Worm (Caenorhabditis elegans): ENCODE measurements around the gene asp-6.

asp-6 gene

DNA sequence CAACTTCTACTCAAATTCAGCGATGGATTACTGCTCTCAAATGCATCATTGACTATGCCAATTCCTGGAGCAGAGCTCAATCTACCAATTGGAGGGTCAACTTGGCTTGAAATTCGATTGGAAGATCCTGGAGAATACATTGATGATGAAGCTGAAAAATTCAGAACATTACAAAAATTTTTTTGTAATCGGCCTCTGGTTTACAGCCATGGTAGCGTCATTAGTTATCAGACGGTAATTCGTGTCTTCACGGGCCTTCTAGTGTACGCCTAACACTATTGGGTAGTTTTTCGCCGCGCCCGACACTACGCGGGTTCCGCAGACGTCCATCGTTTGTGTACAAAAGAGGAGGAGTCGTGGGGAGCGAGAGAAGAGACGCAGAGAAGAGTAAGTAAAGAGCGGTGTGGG lies 40.0 kb downstream of the asp-6 start (continued):
- peak; percentile 99 for TF ChIP-seq snpc-4 (tag; optimal IDR thresholded peaks at IDR 0.05)
- no peak for TF ChIP-seq mab-9 (GFP tag; IDR thresholded peaks at IDR 0.05)
- TF ChIP-seq lin-14 (GFP tag; optimal IDR thresholded peaks at IDR 0.05), result peak; percentile 89
- peak; percentile 46 to 67 (median 60) for TF ChIP-seq dpl-1 (GFP tag; optimal IDR thresholded peaks at IDR 0.05)
- TF ChIP-seq dsc-1 (tag; optimal IDR thresholded peaks at IDR 0.05), result peak; percentile 89
- TF ChIP-seq unc-98 (GFP tag; IDR thresholded peaks at IDR 0.05), result peak; percentile 50; the same call in 1 of the 2 replicates
- TF ChIP-seq fos-1 (tag; optimal IDR thresholded peaks at IDR 0.05), result peak; percentile 52
- peak; percentile 86 for TF ChIP-seq grh-1 (GFP tag; IDR thresholded peaks at IDR 0.05)
- peak; percentile 42 for TF ChIP-seq lin-15B (tag; optimal IDR thresholded peaks at IDR 0.05)
- peak; percentile 58 for TF ChIP-seq lir-3 (tag; optimal IDR thresholded peaks at IDR 0.05; ENCODE audit: poor library complexity)
- peak; percentile 92 for TF ChIP-seq snu-23 (GFP tag; optimal IDR thresholded peaks at IDR 0.05)
- no peak for TF ChIP-seq zag-1 (tag; optimal IDR thresholded peaks at IDR 0.05)
- peak; percentile 14 for TF ChIP-seq nhr-11 (tag; optimal IDR thresholded peaks at IDR 0.05)
- peak; percentile 30 for TF ChIP-seq C04F5.9 (tag; optimal IDR thresholded peaks at IDR 0.05)
- no peak for TF ChIP-seq Y116A8C.19 (tag; optimal IDR thresholded peaks at IDR 0.05; ENCODE audit: borderline replicate concordance)
- TF ChIP-seq nhr-19 (GFP tag; conservative IDR thresholded peaks at IDR 0.05), result peak; percentile 93
- TF ChIP-seq nhr-76 (tag; optimal IDR thresholded peaks at IDR 0.05), result no peak
- peak; percentile 90 for TF ChIP-seq nhr-47 (tag; optimal IDR thresholded peaks at IDR 0.05)
- TF ChIP-seq C34B4.2 (tag; optimal IDR thresholded peaks at IDR 0.05), result no peak
- no peak for TF ChIP-seq ets-5 (GFP tag; IDR thresholded peaks at IDR 0.05)
- peak in 1 of 2 experiments; percentile 63 for TF ChIP-seq ztf-11 (tag; optimal IDR thresholded peaks at IDR 0.05)
- no peak for TF ChIP-seq sptf-1 (tag; optimal IDR thresholded peaks at IDR 0.05)
- TF ChIP-seq unc-130 (tag; optimal IDR thresholded peaks at IDR 0.05), result peak; percentile 14
- TF ChIP-seq ceh-88 (GFP tag; IDR thresholded peaks at IDR 0.05), result peak; percentile 63
- no peak for TF ChIP-seq sox-4 (tag; optimal IDR thresholded peaks at IDR 0.05)
- TF ChIP-seq lin-13 (GFP tag; optimal IDR thresholded peaks at IDR 0.05), result peak; percentile 71
- peak; percentile 84 for TF ChIP-seq tbx-2 (tag; optimal IDR thresholded peaks at IDR 0.05)
- no peak for TF ChIP-seq egl-27 (tag; optimal IDR thresholded peaks at IDR 0.05)
- peak; percentile 88 for TF ChIP-seq elt-2 (tag; optimal IDR thresholded peaks at IDR 0.05)
- TF ChIP-seq skn-1 (tag; optimal IDR thresholded peaks at IDR 0.05), result peak; percentile 39
- no peak for TF ChIP-seq nhr-84 (tag; optimal IDR thresholded peaks at IDR 0.05)
- TF ChIP-seq ceh-90 (tag; optimal IDR thresholded peaks at IDR 0.05), result no peak
- TF ChIP-seq irx-1 (tag; optimal IDR thresholded peaks at IDR 0.05), result peak; percentile 81
- no peak for TF ChIP-seq blmp-1 (tag; optimal IDR thresholded peaks at IDR 0.05)
- TF ChIP-seq egl-13 (tag; optimal IDR thresholded peaks at IDR 0.05), result peak; percentile 54
- peak; percentile 69 for TF ChIP-seq sup-37 (GFP tag; optimal IDR thresholded peaks at IDR 0.05)
- peak; percentile 66 for TF ChIP-seq C16A3.4 (tag; optimal IDR thresholded peaks at IDR 0.05)
- TF ChIP-seq nhr-71 (tag; optimal IDR thresholded peaks at IDR 0.05), result peak; percentile 94
- TF ChIP-seq lin-35 (GFP tag; optimal IDR thresholded peaks at IDR 0.05), result peak; percentile 53 to 69
- TF ChIP-seq hlh-17 (GFP tag; optimal IDR thresholded peaks at IDR 0.05; ENCODE audit: borderline replicate concordance), result no peak
- peak; percentile 75 to 90 (median 85) for TF ChIP-seq ceh-82 (tag; optimal IDR thresholded peaks at IDR 0.05)
- TF ChIP-seq ceh-63 (GFP tag; optimal IDR thresholded peaks at IDR 0.05), result no peak
- TF ChIP-seq ama-1 (optimal IDR thresholded peaks at IDR 0.05), result peak; percentile 94
- TF ChIP-seq hpl-2 (GFP tag; optimal IDR thresholded peaks at IDR 0.05), result peak; percentile 36
- TF ChIP-seq mep-1 (tag; optimal IDR thresholded peaks at IDR 0.05), result peak; percentile 79
- peak; percentile 45 for TF ChIP-seq efl-3 (GFP tag; optimal IDR thresholded peaks at IDR 0.05)
- peak; percentile 60 for TF ChIP-seq ztf-4 (tag; optimal IDR thresholded peaks at IDR 0.05)
- peak; percentile 95 for TF ChIP-seq rnt-1 (tag; optimal IDR thresholded peaks at IDR 0.05)
- TF ChIP-seq fkh-4 (tag; optimal IDR thresholded peaks at IDR 0.05; ENCODE audit: borderline replicate concordance), result peak; percentile 25
- TF ChIP-seq pqm-1 (tag; optimal IDR thresholded peaks at IDR 0.05), result no peak
- peak; percentile 90 for TF ChIP-seq nhr-20 (tag; optimal IDR thresholded peaks at IDR 0.05)
- no peak for TF ChIP-seq alr-1 (tag; optimal IDR thresholded peaks at IDR 0.05; ENCODE audit: borderline replicate concordance)
- TF ChIP-seq jun-1 (tag; optimal IDR thresholded peaks at IDR 0.05), result peak; percentile 73

Measured in whole organism, L1 larva.